Worm (Caenorhabditis elegans): Measurements from ENCODE around the gene F21G4.5.

DNA sequence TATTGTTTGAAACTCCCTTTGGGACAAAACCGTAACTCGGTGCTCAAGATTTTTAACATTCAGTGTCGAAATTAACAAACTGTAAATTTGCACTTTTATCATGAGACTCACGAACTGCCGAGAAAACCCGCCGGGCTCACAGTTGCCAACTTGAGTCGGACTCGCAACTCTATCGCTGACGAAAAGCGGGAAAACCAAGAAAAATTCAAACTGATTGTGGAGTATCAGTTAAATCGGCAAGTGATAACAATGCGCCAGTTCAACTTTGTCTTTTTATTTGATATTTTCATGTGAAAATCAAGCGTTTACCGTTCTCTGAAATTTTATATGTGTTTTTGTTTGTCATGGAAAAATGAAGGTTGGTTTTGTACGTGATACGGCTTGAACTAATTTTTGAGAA is 23.4 kb upstream of the F21G4.5 start:
- TF ChIP-seq dao-5 (tag; optimal IDR thresholded peaks at IDR 0.05) (no peak), him-1 (tag; optimal IDR thresholded peaks at IDR 0.05) (no peak), W03F9.2 (tag; optimal IDR thresholded peaks at IDR 0.05) (no peak)

All from whole organism, L4/young adult.